Fruit fly (Drosophila melanogaster) whole organism, adult: Measurements from ENCODE around the gene CG10584.

Experiments used
- CG11617 ChIP-seq: fragments of 200-800 bp; sonication (Bioruptor generic); optimal IDR thresholded peaks from 2 replicates; lab custom pipeline; 2017; ENCODE audit warnings: mild to moderate bottlenecking, missing biosample characterization, missing genetic modification reagents, missing genetic modification characterization
- CG12768 ChIP-seq: fragments of 200-800 bp; sonication (Bioruptor generic); optimal IDR thresholded peaks from 2 replicates; lab custom pipeline; 2017; ENCODE audit warnings: missing biosample characterization, missing genetic modification characterization, mild to moderate bottlenecking, moderate library complexity, missing genetic modification reagents
- CG14711 ChIP-seq: fragments of 200-800 bp; sonication (Bioruptor generic); optimal IDR thresholded peaks from 2 replicates; lab custom pipeline; 2018; ENCODE audit warnings: missing biosample characterization, mild to moderate bottlenecking, missing genetic modification characterization, moderate library complexity
- CG1620 ChIP-seq: fragments of 200-800 bp; sonication (Bioruptor generic); optimal IDR thresholded peaks from 2 replicates; lab custom pipeline; 2016; ENCODE audit warnings: missing biosample characterization, missing genetic modification characterization
- CG33017 ChIP-seq: fragments of 200-800 bp; sonication (Bioruptor generic); optimal IDR thresholded peaks from 2 replicates; lab custom pipeline; 2018; ENCODE audit warnings: missing biosample characterization, mild to moderate bottlenecking, missing genetic modification characterization, moderate library complexity
- CG5204 ChIP-seq: fragments of 200-800 bp; sonication (Bioruptor generic); optimal IDR thresholded peaks from 2 replicates; lab custom pipeline; 2016; ENCODE audit warnings: missing biosample characterization, missing genetic modification characterization
- CG7045 ChIP-seq: fragments of 200-800 bp; sonication (Bioruptor generic); optimal IDR thresholded peaks from 2 replicates; lab custom pipeline; 2017; ENCODE audit warnings: missing biosample characterization, mild to moderate bottlenecking, missing genetic modification characterization
- CG7101 ChIP-seq: fragments of 200-800 bp; sonication (Bioruptor generic); optimal IDR thresholded peaks from 2 replicates; lab custom pipeline; 2018; ENCODE audit warnings: missing biosample characterization, mild to moderate bottlenecking, missing genetic modification characterization, moderate library complexity
- Clk ChIP-seq: fragments of 200-800 bp; sonication (Bioruptor generic); optimal IDR thresholded peaks from 2 replicates; lab custom pipeline; 2017; ENCODE audit warnings: missing biosample characterization, missing genetic modification characterization
- Crg-1 ChIP-seq: fragments of 200-800 bp; sonication (Bioruptor generic); optimal IDR thresholded peaks from 2 replicates; lab custom pipeline; 2016; ENCODE audit warnings: missing biosample characterization, missing genetic modification characterization
- Hr96 ChIP-seq: fragments of 200-800 bp; sonication (Bioruptor generic); optimal IDR thresholded peaks from 2 replicates; lab custom pipeline; 2016; ENCODE audit warnings: missing biosample characterization, missing genetic modification characterization
- Mnt ChIP-seq: fragments of 200-800 bp; sonication (Bioruptor generic); optimal IDR thresholded peaks from 2 replicates; lab custom pipeline; 2016; ENCODE audit warnings: missing biosample characterization, mild to moderate bottlenecking, missing genetic modification characterization
- bab1 ChIP-seq: fragments of 200-800 bp; sonication (Bioruptor generic); optimal IDR thresholded peaks from 3 replicates; lab custom pipeline; 2019; ENCODE audit warnings: missing biosample characterization, mild to moderate bottlenecking, missing genetic modification characterization, moderate library complexity
- cic ChIP-seq: fragments of 200-800 bp; sonication (Bioruptor generic); optimal IDR thresholded peaks from 2 replicates; lab custom pipeline; 2017; ENCODE audit warnings: missing biosample characterization, mild to moderate bottlenecking, missing genetic modification characterization, moderate library complexity
- cnc ChIP-seq, 2 experiments: fragments of >200 bp; optimal IDR thresholded peaks; 2 replicates each; lab custom pipeline; 2017
- kay ChIP-seq: fragments of 200-800 bp; sonication (Bioruptor generic); peaks from one replicate; lab custom pipeline; 2016; ENCODE audit warnings: missing biosample characterization, missing genetic modification characterization, borderline replicate concordance
- ovo ChIP-seq: fragments of 200-800 bp; sonication (Bioruptor generic); optimal IDR thresholded peaks from 2 replicates; lab custom pipeline; 2016; ENCODE audit warnings: missing biosample characterization, missing genetic modification characterization
- pad ChIP-seq: fragments of 200-800 bp; sonication (Bioruptor generic); optimal IDR thresholded peaks from 3 replicates; lab custom pipeline; 2017; ENCODE audit warnings: missing biosample characterization, missing genetic modification characterization, mild to moderate bottlenecking, moderate library complexity, missing genetic modification reagents
- tj ChIP-seq: fragments of 200-800 bp; sonication (Bioruptor generic); optimal IDR thresholded peaks from 3 replicates; lab custom pipeline; 2017; ENCODE audit warnings: missing biosample characterization, mild to moderate bottlenecking, missing genetic modification characterization, moderate library complexity
- toe ChIP-seq: fragments of 200-800 bp; sonication (Bioruptor generic); optimal IDR thresholded peaks from 2 replicates; lab custom pipeline; 2016; ENCODE audit warnings: missing biosample characterization, missing genetic modification characterization

Gene CG10584

dm6 chr3L:21053763-21054162 is 22.6 kb upstream of the CG10584 start:
- TF ChIP-seq pad (GFP tag; lab: Kevin White, UChicago) (no peak), cnc (optimal IDR thresholded peaks at IDR 0.05; lab: Kevin White, UChicago) (no peak), kay (GFP tag; lab: Kevin White, UChicago) (peak; percentile 48), CG7045 (no peak), toe (GFP tag; lab: Kevin White, UChicago) (no peak), tj (no peak)

dm6 chr3L:21052191-21052951 is 21.2 kb upstream of the CG10584 start:
- TF ChIP-seq Mnt (GFP tag; lab: Kevin White, UChicago) (no peak), CG11617 (no peak), cnc (optimal IDR thresholded peaks at IDR 0.05; lab: Kevin White, UChicago) (no peak), ovo (GFP tag; lab: Kevin White, UChicago) (no peak), CG5204 (GFP tag; lab: Kevin White, UChicago) (no peak)

DNA sequence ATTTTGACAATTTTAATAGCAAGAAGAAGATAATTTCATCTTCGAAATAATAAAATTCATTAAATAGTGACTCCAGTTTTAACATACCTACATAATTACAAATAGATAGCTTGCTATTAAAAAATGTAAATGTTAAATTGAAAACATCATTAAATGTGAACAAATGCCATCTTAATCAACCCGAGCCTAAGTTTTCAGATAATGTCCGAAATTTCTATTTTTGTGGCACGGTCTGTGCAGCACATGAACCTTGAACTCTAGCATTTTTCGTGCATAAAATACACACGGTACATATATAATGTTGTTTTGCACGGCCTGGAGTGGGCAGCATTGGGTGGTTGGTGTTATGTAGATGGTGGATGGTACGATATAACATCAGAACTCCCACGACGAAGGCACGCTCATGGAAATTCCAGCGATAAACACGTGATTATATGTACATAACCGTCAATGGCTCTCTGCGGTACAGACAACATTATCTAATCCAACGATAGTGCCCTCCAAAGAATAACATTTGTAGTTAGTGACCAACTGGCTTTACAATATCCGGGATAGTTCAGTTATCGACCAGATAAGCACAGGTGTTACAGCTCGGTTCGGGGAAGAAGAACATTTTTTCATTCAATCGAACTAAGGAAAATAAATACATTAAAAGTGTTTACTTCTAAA is 19.0 kb upstream of the CG10584 start:
- TF ChIP-seq toe (GFP tag; lab: Kevin White, UChicago) (no peak), cnc (optimal IDR thresholded peaks at IDR 0.05; lab: Kevin White, UChicago) (no peak), CG7101 (tag; lab: Kevin White, UChicago) (no peak), kay (GFP tag; lab: Kevin White, UChicago) (peak; percentile 15), CG33017 (tag; lab: Kevin White, UChicago) (no peak), CG14711 (tag; lab: Kevin White, UChicago) (no peak), CG12768 (GFP tag; lab: Kevin White, UChicago) (no peak), CG11617 (no peak), Crg-1 (no peak), CG5204 (GFP tag; lab: Kevin White, UChicago) (no peak), cic (GFP tag; lab: Kevin White, UChicago) (peak; percentile 0)

DNA sequence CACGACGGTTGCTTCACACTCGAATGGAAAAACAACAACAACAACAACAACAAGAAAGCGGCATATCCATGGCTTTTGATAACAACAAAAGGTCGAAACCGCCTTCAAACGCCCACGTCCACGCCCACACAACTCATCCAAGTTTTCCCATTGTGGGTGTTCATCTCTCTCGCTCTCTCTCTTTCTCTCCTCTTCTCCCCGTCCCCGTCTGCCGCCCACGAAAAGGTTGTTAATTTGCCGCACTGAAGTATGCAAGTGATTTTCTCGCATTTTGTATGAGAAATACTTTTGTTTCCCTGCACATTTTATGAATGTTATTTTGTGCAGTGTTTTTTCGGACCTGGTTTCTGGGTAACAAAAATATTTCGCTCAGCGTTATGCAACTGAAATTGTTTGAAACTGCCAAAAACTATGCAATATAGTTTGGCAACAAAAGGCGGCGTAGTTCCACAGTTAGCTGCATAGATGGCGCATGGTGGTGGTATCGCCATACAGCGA is 18.3 kb upstream of the CG10584 start:
- peak; percentile 16 for TF ChIP-seq Hr96 (GFP tag; lab: Kevin White, UChicago)
- no peak for TF ChIP-seq cnc (optimal IDR thresholded peaks at IDR 0.05; lab: Kevin White, UChicago)
- TF ChIP-seq CG7045: no peak
- TF ChIP-seq toe (GFP tag; lab: Kevin White, UChicago): no peak
- TF ChIP-seq bab1: peak; percentile 71
- TF ChIP-seq Clk (GFP tag; lab: Kevin White, UChicago): no peak
- TF ChIP-seq pad (GFP tag; lab: Kevin White, UChicago): peak; percentile 39
- no peak for TF ChIP-seq ovo (GFP tag; lab: Kevin White, UChicago)

DNA sequence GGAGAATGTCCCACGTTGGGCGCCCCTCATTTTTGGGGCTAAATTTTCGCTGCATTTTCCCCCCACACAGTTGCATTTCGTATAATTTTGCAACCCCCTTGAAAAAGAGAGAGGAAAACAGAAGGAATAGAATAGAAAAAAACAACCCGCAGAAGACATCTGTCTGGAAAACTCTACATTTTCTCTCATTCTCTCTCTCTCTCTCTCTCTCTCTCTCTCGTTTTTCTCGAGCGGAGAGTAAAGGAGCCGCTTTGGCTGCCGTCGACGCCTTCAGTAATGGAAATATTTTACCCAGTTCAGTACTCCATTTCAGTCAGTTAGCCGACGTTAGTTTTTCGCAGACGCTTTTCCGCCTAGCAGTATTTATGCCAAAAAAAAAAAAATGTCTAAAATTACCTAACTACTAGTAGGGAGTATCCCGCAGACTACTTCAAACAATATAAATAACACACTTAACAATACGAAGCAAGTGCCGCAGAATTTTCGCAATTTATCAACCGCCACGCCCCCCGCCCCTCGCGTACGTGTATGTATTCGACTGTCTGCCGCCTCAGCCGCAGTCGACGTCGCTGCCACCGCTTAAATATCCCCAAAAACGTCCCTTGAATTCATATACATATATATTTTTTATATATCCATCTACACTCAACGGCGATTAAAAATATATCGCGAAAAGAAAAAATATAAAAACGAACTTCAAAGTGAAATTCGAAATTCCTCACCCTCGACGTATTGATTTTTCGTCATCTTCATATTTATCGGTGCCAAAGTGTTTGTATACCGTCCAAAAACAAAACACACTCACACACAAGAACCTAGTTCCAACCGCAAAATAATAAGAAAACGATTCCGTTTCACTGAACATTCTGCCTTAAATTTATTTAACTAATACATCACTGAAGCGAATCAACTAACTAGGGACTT is 16.8 kb upstream of the CG10584 start:
- TF ChIP-seq CG33017 (tag; lab: Kevin White, UChicago): no peak
- peak; percentile 37 for TF ChIP-seq kay (GFP tag; lab: Kevin White, UChicago)

DNA sequence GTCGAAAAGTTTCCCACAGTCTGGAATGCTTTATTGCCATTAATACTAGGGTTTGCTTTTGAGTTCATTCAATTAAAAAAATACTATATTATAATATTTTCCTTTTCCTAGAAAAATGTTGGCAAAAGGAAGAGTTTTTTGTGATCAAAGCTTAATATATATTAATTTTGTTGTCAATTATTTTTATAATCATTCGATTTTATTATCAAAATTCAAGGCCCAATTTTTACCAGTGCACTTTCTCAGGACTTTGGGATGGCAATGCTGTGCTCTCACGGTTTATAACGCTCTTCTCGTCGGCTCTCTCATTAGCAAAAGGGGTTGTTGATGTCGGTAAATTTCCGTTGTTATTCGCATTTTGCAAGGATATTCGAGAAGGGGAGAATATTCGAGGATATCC is 15.9 kb upstream of the CG10584 start:
- no peak for TF ChIP-seq CG11617
- TF ChIP-seq tj: no peak
- TF ChIP-seq cnc (optimal IDR thresholded peaks at IDR 0.05; lab: Kevin White, UChicago): no peak
- no peak for TF ChIP-seq toe (GFP tag; lab: Kevin White, UChicago)
- TF ChIP-seq CG33017 (tag; lab: Kevin White, UChicago): no peak
- no peak for TF ChIP-seq CG12768 (GFP tag; lab: Kevin White, UChicago)
- no peak for TF ChIP-seq CG1620 (GFP tag; lab: Kevin White, UChicago)
